Fruit fly (Drosophila melanogaster) whole organism, pupa: ENCODE results near the gene TBC1D23.

Experiments used
- CG10348 ChIP-seq: fragments of 200-800 bp; sonication (Bioruptor generic); IDR thresholded peaks from 2 replicates; pipeline ENCODE4 v1.3.6; 2022; ENCODE audit warnings: missing biosample characterization, missing genetic modification characterization
- CG12605 ChIP-seq: fragments of 200-800 bp; sonication (Bioruptor generic); IDR thresholded peaks from 2 replicates; pipeline ENCODE4 v1.3.6; 2022; ENCODE audit warnings: missing biosample characterization, missing genetic modification characterization
- CG13204 ChIP-seq: fragments of 200-800 bp; sonication (Bioruptor generic); optimal IDR thresholded peaks from 2 replicates; lab custom pipeline; 2018; ENCODE audit warnings: missing biosample characterization, mild to moderate bottlenecking, missing genetic modification characterization, moderate library complexity
- CG14655 ChIP-seq: fragments of 200-800 bp; sonication (Bioruptor generic); optimal IDR thresholded peaks from 3 replicates; lab custom pipeline; 2017; ENCODE audit warnings: mild to moderate bottlenecking, missing biosample characterization, missing genetic modification reagents, missing genetic modification characterization
- CG15710 ChIP-seq: fragments of 200-800 bp; sonication (Bioruptor generic); optimal IDR thresholded peaks from 2 replicates; lab custom pipeline; 2018; ENCODE audit warnings: missing biosample characterization, mild to moderate bottlenecking, missing genetic modification characterization, moderate library complexity
- CG17806 ChIP-seq: fragments of 200-800 bp; sonication (Bioruptor generic); optimal IDR thresholded peaks from 2 replicates; lab custom pipeline; 2018; ENCODE audit warnings: missing biosample characterization, mild to moderate bottlenecking, missing genetic modification characterization, moderate library complexity
- CG32121 ChIP-seq: fragments of 200-800 bp; sonication (Bioruptor generic); IDR thresholded peaks from 2 replicates; pipeline ENCODE4 v1.3.6; 2022; ENCODE audit warnings: missing biosample characterization, missing genetic modification characterization
- CG34367 ChIP-seq: fragments of 200-800 bp; sonication (Bioruptor generic); optimal IDR thresholded peaks from 2 replicates; lab custom pipeline; 2018; ENCODE audit warnings: missing biosample characterization, mild to moderate bottlenecking, missing genetic modification characterization
- CG4496 ChIP-seq: fragments of 200-800 bp; sonication (Bioruptor generic); IDR thresholded peaks from 3 replicates; pipeline ENCODE4 v1.3.6; 2022; ENCODE audit warnings: missing biosample characterization, missing genetic modification characterization
- CG8159 ChIP-seq: fragments of 200-800 bp; sonication (Bioruptor generic); optimal IDR thresholded peaks from 3 replicates; lab custom pipeline; 2018; ENCODE audit warnings: missing biosample characterization, mild to moderate bottlenecking, missing genetic modification characterization, moderate library complexity
- CG8301 ChIP-seq: fragments of 200-800 bp; sonication (Bioruptor generic); optimal IDR thresholded peaks from 2 replicates; lab custom pipeline; 2018; ENCODE audit warnings: missing biosample characterization, mild to moderate bottlenecking, missing genetic modification characterization
- CG9948 ChIP-seq: fragments of 200-800 bp; sonication (Bioruptor generic); optimal IDR thresholded peaks from 2 replicates; lab custom pipeline; 2018; ENCODE audit warnings: missing biosample characterization, mild to moderate bottlenecking, missing genetic modification characterization, moderate library complexity
- D1 ChIP-seq: fragments of 200-800 bp; sonication (Bioruptor generic); optimal IDR thresholded peaks from 2 replicates; lab custom pipeline; 2018; ENCODE audit warnings: missing biosample characterization, mild to moderate bottlenecking, missing genetic modification characterization, moderate library complexity
- EcR ChIP-seq: fragments of 200-800 bp; sonication (Bioruptor generic); optimal IDR thresholded peaks from 3 replicates; lab custom pipeline; 2019; ENCODE audit warnings: missing biosample characterization, missing genetic modification characterization, mild to moderate bottlenecking, moderate library complexity, missing genetic modification reagents
- Ets98B ChIP-seq: fragments of 200-800 bp; sonication (Bioruptor generic); IDR thresholded peaks from 2 replicates; pipeline ENCODE4 v1.3.6; 2022; ENCODE audit warnings: missing biosample characterization, missing genetic modification characterization
- Pif1A ChIP-seq: fragments of 200-800 bp; sonication (Bioruptor generic); optimal IDR thresholded peaks from 3 replicates; lab custom pipeline; 2016; ENCODE audit warnings: missing biosample characterization, missing genetic modification characterization
- Pif1B ChIP-seq: fragments of 200-800 bp; sonication (Bioruptor generic); optimal IDR thresholded peaks from 3 replicates; lab custom pipeline; 2016; ENCODE audit warnings: missing biosample characterization, missing genetic modification characterization
- Snoo ChIP-seq: fragments of 200-800 bp; sonication (Bioruptor generic); optimal IDR thresholded peaks from 3 replicates; lab custom pipeline; 2017; ENCODE audit warnings: missing biosample characterization, mild to moderate bottlenecking, missing genetic modification characterization, inconsistent platforms
- fd96Ca ChIP-seq: fragments of 200-800 bp; sonication (Bioruptor generic); IDR thresholded peaks from 3 replicates; pipeline ENCODE4 v1.3.6; 2022; ENCODE audit warnings: missing biosample characterization, missing genetic modification characterization
- gl ChIP-seq: fragments of 200-800 bp; sonication (Bioruptor generic); optimal IDR thresholded peaks from 2 replicates; lab custom pipeline; 2018; ENCODE audit warnings: missing biosample characterization, mild to moderate bottlenecking, missing genetic modification characterization
- rn ChIP-seq: fragments of 200-800 bp; sonication (Bioruptor generic); IDR thresholded peaks from 2 replicates; pipeline ENCODE4 v1.3.6; 2022; ENCODE audit warnings: missing biosample characterization, missing genetic modification characterization

The TBC1D23 gene

DNA sequence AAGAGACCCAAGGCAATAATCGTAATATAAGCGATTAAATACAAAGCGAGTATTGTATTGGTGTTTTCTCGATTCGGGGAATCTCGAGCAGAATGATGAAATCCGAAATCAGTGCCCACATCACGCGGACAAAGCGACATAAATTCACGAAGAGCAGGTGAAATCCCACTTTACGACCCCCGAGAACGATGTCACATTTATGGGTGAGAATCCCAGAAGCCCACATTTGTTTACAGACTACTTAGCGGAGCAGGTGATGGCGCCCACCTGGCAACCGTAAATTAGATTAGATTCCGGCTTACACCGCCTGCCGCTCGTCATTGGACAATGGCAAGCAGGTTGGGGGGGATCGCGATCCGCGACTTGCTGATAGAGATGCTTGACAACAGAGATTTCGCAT, 14.9 kb upstream of the TBC1D23 start:
- TF ChIP-seq CG34367 (tag; lab: Kevin White, UChicago): no peak
- TF ChIP-seq CG8159 (tag; lab: Kevin White, UChicago): no peak
- TF ChIP-seq D1 (tag; lab: Kevin White, UChicago): no peak
- no peak for TF ChIP-seq Pif1A (GFP tag; lab: Kevin White, UChicago)
- TF ChIP-seq CG4496 (GFP tag; lab: Robert Waterston, UW): no peak
- TF ChIP-seq rn: no peak
- TF ChIP-seq Pif1B (GFP tag; lab: Kevin White, UChicago): no peak
- no peak for TF ChIP-seq CG9948
- no peak for TF ChIP-seq CG14655 (GFP tag; lab: Kevin White, UChicago)
- no peak for TF ChIP-seq fd96Ca (GFP tag; lab: Robert Waterston, UW)
- no peak for TF ChIP-seq CG8301 (tag; lab: Kevin White, UChicago)
- TF ChIP-seq CG32121: no peak
- TF ChIP-seq EcR (GFP tag; lab: Kevin White, UChicago): no peak

DNA sequence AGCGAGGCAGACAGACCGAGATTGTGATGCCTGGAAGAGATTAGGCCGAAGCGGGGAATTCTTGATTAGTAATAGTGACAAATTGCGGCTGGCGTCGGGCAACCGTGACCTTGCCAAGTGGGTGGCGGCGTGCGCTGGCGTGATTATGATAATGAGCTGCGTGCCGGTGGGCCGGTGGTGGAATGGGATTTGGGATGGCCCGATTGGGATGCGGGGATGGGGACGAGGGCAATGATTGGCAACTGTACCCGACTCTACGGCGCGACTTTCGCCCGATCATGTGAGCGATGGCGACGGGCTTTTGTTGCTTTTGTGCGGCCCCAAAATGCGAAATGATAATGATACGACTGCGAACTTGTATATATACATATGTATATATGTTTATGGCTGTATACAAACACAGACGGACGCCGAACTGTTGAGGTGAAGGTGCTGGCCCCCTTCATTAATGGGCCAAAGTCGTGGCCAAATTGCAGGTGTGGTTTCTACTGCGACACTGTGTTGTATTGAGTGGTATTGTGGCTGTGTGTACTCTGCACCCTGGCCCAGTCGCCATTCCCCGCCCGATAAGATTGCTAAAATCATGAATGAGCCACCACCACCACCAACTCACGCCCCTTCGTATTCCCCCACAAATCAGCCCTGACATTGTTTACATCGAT, 12.3 kb upstream of the TBC1D23 start:
- TF ChIP-seq Pif1B (GFP tag; lab: Kevin White, UChicago) (no peak), CG8159 (tag; lab: Kevin White, UChicago) (no peak), CG4496 (GFP tag; lab: Robert Waterston, UW) (no peak), CG34367 (tag; lab: Kevin White, UChicago) (no peak), D1 (tag; lab: Kevin White, UChicago) (no peak), CG32121 (no peak), Ets98B (GFP tag; lab: Robert Waterston, UW) (no peak), gl (tag; lab: Kevin White, UChicago) (no peak), CG17806 (tag; lab: Kevin White, UChicago) (no peak), fd96Ca (GFP tag; lab: Robert Waterston, UW) (no peak), CG13204 (GFP tag; lab: Kevin White, UChicago) (no peak), EcR (GFP tag; lab: Kevin White, UChicago) (no peak), rn (no peak), CG12605 (GFP tag; lab: Robert Waterston, UW) (no peak), Snoo (no peak), CG15710 (tag; lab: Kevin White, UChicago) (no peak)
- TF ChIP-seq, all 21 proteins: peak for 0

- peak; percentile 44; the same call in 1 of the 2 replicates for TF ChIP-seq CG32121
- TF ChIP-seq CG12605 (GFP tag; lab: Robert Waterston, UW): 0 out of 2 replicates have a peak, but pooled peaks have one; percentile 11
- TF ChIP-seq CG14655 (GFP tag; lab: Kevin White, UChicago): peak; percentile 57
- TF ChIP-seq CG34367 (tag; lab: Kevin White, UChicago): no peak
Observed at dm6 chr2L:1118149-1118548, 11.0 kb upstream of the TBC1D23 start.

- TF ChIP-seq Ets98B (GFP tag; lab: Robert Waterston, UW) (peak; percentile 58), EcR (GFP tag; lab: Kevin White, UChicago) (peak; percentile 78), CG12605 (GFP tag; lab: Robert Waterston, UW) (peak; percentile 73), CG17806 (tag; lab: Kevin White, UChicago) (peak; percentile 61), Pif1B (GFP tag; lab: Kevin White, UChicago) (peak; percentile 70), D1 (tag; lab: Kevin White, UChicago) (no peak), fd96Ca (GFP tag; lab: Robert Waterston, UW) (peak; percentile 88), CG32121 (peak; percentile 71), CG34367 (tag; lab: Kevin White, UChicago) (peak; percentile 41), CG15710 (tag; lab: Kevin White, UChicago) (peak; percentile 62), CG4496 (GFP tag; lab: Robert Waterston, UW) (peak; percentile 80), CG10348 (GFP tag; lab: Robert Waterston, UW) (peak; percentile 45; the same call in 1 of the 2 replicates), CG13204 (GFP tag; lab: Kevin White, UChicago) (no peak), CG8301 (tag; lab: Kevin White, UChicago) (peak; percentile 74), CG8159 (tag; lab: Kevin White, UChicago) (peak; percentile 71), Snoo (peak; percentile 73), rn (peak; percentile 57), gl (tag; lab: Kevin White, UChicago) (peak; percentile 36), Pif1A (GFP tag; lab: Kevin White, UChicago) (peak; percentile 59), CG9948 (peak; percentile 46), CG14655 (GFP tag; lab: Kevin White, UChicago) (peak; percentile 75)
Observed at dm6 chr2L:1118880-1119809, 10.0 kb upstream of the TBC1D23 start.

DNA sequence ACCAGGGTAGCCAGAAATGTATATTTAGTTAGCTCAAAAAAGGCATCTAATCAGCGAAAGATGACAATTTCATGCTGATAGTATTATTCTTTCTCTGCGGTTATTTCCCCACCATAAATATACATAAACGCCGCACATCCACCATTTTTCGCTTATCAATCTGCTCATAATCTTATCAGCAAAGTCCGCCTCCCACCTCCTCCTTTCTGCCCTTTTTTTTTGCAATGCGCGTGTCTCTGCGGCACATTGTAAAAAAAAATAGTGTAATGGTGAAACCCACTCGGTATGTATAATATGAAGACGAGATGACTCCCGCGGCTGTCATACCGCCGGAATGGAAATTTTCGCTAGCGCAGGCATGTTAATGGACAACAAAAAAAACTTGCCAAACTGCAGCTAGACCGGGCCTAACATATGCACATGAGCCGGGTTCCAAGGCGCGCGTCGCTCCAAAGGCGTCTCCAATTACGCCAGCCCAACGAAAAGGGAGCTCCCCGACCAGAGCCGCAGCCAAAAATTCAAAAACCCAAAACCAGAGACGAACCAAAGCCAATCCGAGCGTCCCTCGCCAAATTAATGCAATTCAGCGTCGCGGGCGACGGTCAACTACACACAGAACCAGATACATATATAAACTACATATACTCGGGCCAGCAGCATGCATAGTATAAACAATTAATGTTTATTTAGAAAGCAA, 8.8 kb upstream of the TBC1D23 start:
- TF ChIP-seq CG14655 (GFP tag; lab: Kevin White, UChicago) (peak; percentile 24), CG34367 (tag; lab: Kevin White, UChicago) (no peak), CG4496 (GFP tag; lab: Robert Waterston, UW) (peak; percentile 54; the same call in 1 of the 3 replicates)
